Worm (Caenorhabditis elegans) whole organism, late embryonic: ENCODE data around the gene far-8.

ENCODE experiments used
- C08G9.2 ChIP-seq: sonication (generic microtip); optimal IDR thresholded peaks from 2 replicates; lab custom pipeline; 2016; ENCODE audit warnings: mild to moderate bottlenecking, missing genetic modification characterization, moderate library complexity, missing compliant biosample characterization
- C38D4.7 ChIP-seq: fragments of 200-800 bp; sonication (Bioruptor generic); optimal IDR thresholded peaks from 2 replicates; lab custom pipeline; 2018; ENCODE audit warnings: mild to moderate bottlenecking, missing genetic modification characterization, moderate library complexity, missing compliant biosample characterization
- F13H6.1 ChIP-seq: sonication (generic microtip); optimal IDR thresholded peaks from 2 replicates; lab custom pipeline; 2016; ENCODE audit warnings: missing genetic modification characterization, missing compliant biosample characterization
- K02D7.2 ChIP-seq: sonication (generic microtip); optimal IDR thresholded peaks from 2 replicates; lab custom pipeline; 2017; ENCODE audit warnings: mild to moderate bottlenecking, missing genetic modification characterization, missing compliant biosample characterization
- T23F11.4 ChIP-seq: fragments of 200-800 bp; sonication (Bioruptor generic); optimal IDR thresholded peaks from 2 replicates; lab custom pipeline; 2018; ENCODE audit warnings: mild to moderate bottlenecking, missing genetic modification characterization, missing compliant biosample characterization
- Y22D7AL.16 ChIP-seq: sonication (generic microtip); optimal IDR thresholded peaks from 2 replicates; lab custom pipeline; 2016; ENCODE audit warnings: missing genetic modification characterization, missing compliant biosample characterization
- ama-1 ChIP-seq: fragments of 150-350 bp; optimal IDR thresholded peaks from 2 replicates; lab custom pipeline; 2014
- ceh-14 ChIP-seq: sonication (generic microtip); optimal IDR thresholded peaks from 2 replicates; lab custom pipeline; 2016; ENCODE audit warnings: missing genotype, missing genetic modification characterization, missing compliant biosample characterization
- ceh-18 ChIP-seq: sonication (generic microtip); optimal IDR thresholded peaks from 2 replicates; lab custom pipeline; 2016; ENCODE audit warnings: missing genetic modification characterization, missing compliant biosample characterization
- ceh-19 ChIP-seq: fragments of 200-800 bp; sonication (Bioruptor generic); optimal IDR thresholded peaks from 2 replicates; lab custom pipeline; 2018; ENCODE audit warnings: mild to moderate bottlenecking, missing genetic modification characterization, missing compliant biosample characterization
- ceh-24 ChIP-seq: sonication (generic microtip); optimal IDR thresholded peaks from 2 replicates; lab custom pipeline; 2016; ENCODE audit warnings: mild to moderate bottlenecking, missing genetic modification characterization, missing compliant biosample characterization
- ceh-30 ChIP-seq: fragments of 150-350 bp; optimal IDR thresholded peaks from 2 replicates; lab custom pipeline; 2014; ENCODE audit warnings: missing biosample characterization, missing genetic modification characterization
- ceh-34 ChIP-seq: sonication (generic microtip); optimal IDR thresholded peaks from 2 replicates; lab custom pipeline; 2016; ENCODE audit warnings: mild to moderate bottlenecking, missing genetic modification characterization, missing compliant biosample characterization
- ceh-45 ChIP-seq: fragments of 200-800 bp; sonication (Bioruptor generic); IDR thresholded peaks from 2 replicates; pipeline ENCODE4 v1.3.6; 2022; ENCODE audit warnings: missing genetic modification reagents, missing genetic modification characterization, missing compliant biosample characterization
- ceh-48 ChIP-seq: sonication (generic microtip); optimal IDR thresholded peaks from 2 replicates; lab custom pipeline; 2016; ENCODE audit warnings: missing genetic modification characterization, inconsistent platforms, missing compliant biosample characterization
- ceh-9 ChIP-seq: sonication (generic microtip); optimal IDR thresholded peaks from 2 replicates; lab custom pipeline; 2016; ENCODE audit warnings: mild to moderate bottlenecking, missing genetic modification characterization, inconsistent platforms, missing compliant biosample characterization
- che-1 ChIP-seq: sonication (generic microtip); optimal IDR thresholded peaks from 2 replicates; lab custom pipeline; 2016; ENCODE audit warnings: mild to moderate bottlenecking, missing genetic modification characterization, missing compliant biosample characterization
- dmd-4 ChIP-seq: sonication (generic microtip); optimal IDR thresholded peaks from 2 replicates; lab custom pipeline; 2016; ENCODE audit warnings: borderline replicate concordance, missing genetic modification characterization, missing compliant biosample characterization
- dve-1 ChIP-seq: sonication (generic microtip); optimal IDR thresholded peaks from 2 replicates; lab custom pipeline; 2017; ENCODE audit warnings: antibody characterized with exemption, mild to moderate bottlenecking, missing genetic modification characterization, missing compliant biosample characterization
- elt-2 ChIP-seq: sonication (generic microtip); optimal IDR thresholded peaks from 2 replicates; lab custom pipeline; 2016; ENCODE audit warnings: missing genetic modification reagents, missing genetic modification characterization, missing compliant biosample characterization
- ets-4 ChIP-seq: sonication (generic microtip); optimal IDR thresholded peaks from 2 replicates; lab custom pipeline; 2016; ENCODE audit warnings: missing genetic modification characterization, missing compliant biosample characterization
- eyg-1 ChIP-seq: sonication (generic microtip); optimal IDR thresholded peaks from 2 replicates; lab custom pipeline; 2016; ENCODE audit warnings: missing genotype, missing genetic modification characterization, missing compliant biosample characterization
- fkh-10 ChIP-seq: fragments of 150-350 bp; optimal IDR thresholded peaks from 2 replicates; lab custom pipeline; 2014; ENCODE audit warnings: missing biosample characterization, missing genetic modification reagents, missing genetic modification characterization
- gmeb-2 ChIP-seq: sonication (generic microtip); optimal IDR thresholded peaks from 2 replicates; lab custom pipeline; 2016; ENCODE audit warnings: missing genetic modification characterization, inconsistent platforms, missing compliant biosample characterization
- hlh-13 ChIP-seq: fragments of 200-800 bp; sonication (Bioruptor generic); optimal IDR thresholded peaks from 2 replicates; lab custom pipeline; 2018; ENCODE audit warnings: mild to moderate bottlenecking, missing genetic modification characterization, missing compliant biosample characterization
- lin-11 ChIP-seq: fragments of 200-800 bp; sonication (Bioruptor generic); optimal IDR thresholded peaks from 2 replicates; lab custom pipeline; 2018; ENCODE audit warnings: mild to moderate bottlenecking, missing genetic modification characterization, missing compliant biosample characterization
- madf-2 ChIP-seq: sonication (generic microtip); optimal IDR thresholded peaks from 2 replicates; lab custom pipeline; 2017; ENCODE audit warnings: missing genetic modification characterization, missing compliant biosample characterization
- mec-3 ChIP-seq: sonication (generic microtip); optimal IDR thresholded peaks from 2 replicates; lab custom pipeline; 2016; ENCODE audit warnings: borderline replicate concordance, missing genetic modification characterization, missing compliant biosample characterization
- nfya-1 ChIP-seq: sonication (generic microtip); optimal IDR thresholded peaks from 2 replicates; lab custom pipeline; 2017; ENCODE audit warnings: missing genetic modification characterization, mild to moderate bottlenecking, missing compliant biosample characterization, antibody characterized with exemption, moderate library complexity
- nhr-11 ChIP-seq: fragments of 150-350 bp; optimal IDR thresholded peaks from 2 replicates; lab custom pipeline; 2014; ENCODE audit warnings: missing biosample characterization, missing genetic modification characterization
- odd-2 ChIP-seq: sonication (generic microtip); optimal IDR thresholded peaks from 2 replicates; lab custom pipeline; 2017; ENCODE audit warnings: antibody characterized with exemption, mild to moderate bottlenecking, missing genetic modification characterization, missing compliant biosample characterization
- pha-2 ChIP-seq: sonication (generic microtip); optimal IDR thresholded peaks from 2 replicates; lab custom pipeline; 2017; ENCODE audit warnings: mild to moderate bottlenecking, missing genetic modification characterization, missing compliant biosample characterization
- pros-1 ChIP-seq: fragments of 150-350 bp; optimal IDR thresholded peaks from 2 replicates; lab custom pipeline; 2014; ENCODE audit warnings: missing biosample characterization, missing genetic modification reagents, missing genetic modification characterization
- ref-2 ChIP-seq: sonication (generic microtip); optimal IDR thresholded peaks from 2 replicates; lab custom pipeline; 2016; ENCODE audit warnings: missing genetic modification characterization, missing compliant biosample characterization
- sox-4 ChIP-seq: sonication (generic microtip); optimal IDR thresholded peaks from 2 replicates; lab custom pipeline; 2017; ENCODE audit warnings: mild to moderate bottlenecking, missing genetic modification characterization, inconsistent platforms, missing compliant biosample characterization
- syd-9 ChIP-seq: sonication (generic microtip); optimal IDR thresholded peaks from 2 replicates; lab custom pipeline; 2016; ENCODE audit warnings: mild to moderate bottlenecking, missing genetic modification characterization, moderate library complexity, missing compliant biosample characterization
- ttx-3 ChIP-seq: sonication (generic microtip); optimal IDR thresholded peaks from 2 replicates; lab custom pipeline; 2016; ENCODE audit warnings: missing genetic modification reagents, missing genetic modification characterization, missing compliant biosample characterization
- unc-3 ChIP-seq, 2 experiments: fragments of 200-800 bp in 1 of 2; sonication (Bioruptor generic) in 1 of 2; sonication (generic microtip) in 1 of 2; conservative IDR thresholded peaks in 1 of 2; optimal IDR thresholded peaks in 1 of 2; 2 replicates each; pipeline versions ENCODE4 v1.3.6 to Lab custom; 2016 to 2022; ENCODE audit warnings: missing compliant biosample characterization in 2 of 2, missing genetic modification characterization in 2 of 2, missing genetic modification reagents in 1 of 2
- unc-86 ChIP-seq: sonication (generic microtip); optimal IDR thresholded peaks from 2 replicates; lab custom pipeline; 2016; ENCODE audit warnings: missing genetic modification characterization, missing compliant biosample characterization
- ztf-16 ChIP-seq: sonication (generic microtip); optimal IDR thresholded peaks from 2 replicates; lab custom pipeline; 2017; ENCODE audit warnings: missing genetic modification characterization, missing compliant biosample characterization

The far-8 gene

DNA sequence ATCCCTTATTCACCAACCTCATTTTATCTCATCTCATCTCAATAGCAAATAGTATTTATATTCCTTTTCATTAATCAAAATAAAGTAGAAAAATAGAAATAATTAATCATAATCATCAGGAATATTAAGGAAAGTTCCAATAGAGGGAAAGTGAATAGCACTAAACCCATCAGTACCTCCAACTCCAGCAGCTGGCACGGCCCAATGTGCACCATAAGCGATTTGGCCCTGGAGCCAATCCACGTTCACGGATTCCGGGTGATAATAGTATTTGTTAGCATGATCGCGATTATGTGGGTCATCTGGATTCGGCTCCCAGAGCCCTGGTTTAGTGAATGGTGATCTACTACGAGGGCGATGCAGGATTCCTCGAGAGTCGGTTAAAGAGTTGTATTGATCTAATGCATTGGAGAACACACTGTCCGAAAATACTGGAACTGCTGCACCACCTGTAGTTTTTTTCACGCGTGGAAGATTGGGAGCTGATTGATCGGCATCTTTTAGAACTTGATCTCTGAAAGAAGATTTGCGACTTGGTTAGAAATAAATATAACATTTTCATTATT, 6.9 kb upstream of the far-8 start:
- TF ChIP-seq che-1 = peak; percentile 54
- TF ChIP-seq ceh-18 (tag; lab: Kevin White, UChicago) = no peak
- TF ChIP-seq ceh-14 (tag; lab: Kevin White, UChicago) = no peak
- no peak for TF ChIP-seq syd-9 (tag; lab: Kevin White, UChicago)
- TF ChIP-seq ref-2 (tag; lab: Kevin White, UChicago) = peak; percentile 38
- peak; percentile 32 for TF ChIP-seq ceh-19 (GFP tag; lab: Kevin White, UChicago)
- peak; percentile 28 for TF ChIP-seq fkh-10
- peak; percentile 34 for TF ChIP-seq C08G9.2 (tag; lab: Kevin White, UChicago)
- TF ChIP-seq elt-2 = peak; percentile 9
- peak; percentile 95 for TF ChIP-seq ama-1 (lab: Kevin White, UChicago)
- TF ChIP-seq ceh-45 (GFP tag; lab: Robert Waterston, UW) = peak; percentile 70
- TF ChIP-seq pha-2 = peak; percentile 77
- peak; percentile 70 for TF ChIP-seq sox-4 (tag; lab: Kevin White, UChicago)
- peak; percentile 81 for TF ChIP-seq T23F11.4 (GFP tag; lab: Kevin White, UChicago)
- TF ChIP-seq Y22D7AL.16 (tag; lab: Kevin White, UChicago) = peak; percentile 50
- peak; percentile 22 for TF ChIP-seq ceh-9 (tag; lab: Kevin White, UChicago)
- peak; percentile 57 for TF ChIP-seq lin-11 (tag; lab: Kevin White, UChicago)
- TF ChIP-seq ttx-3 (tag; lab: Kevin White, UChicago) = no peak
- TF ChIP-seq dve-1 = peak; percentile 43
- peak; percentile 52 for TF ChIP-seq K02D7.2 (tag; lab: Kevin White, UChicago)
- TF ChIP-seq eyg-1 (tag; lab: Kevin White, UChicago) = no peak
- TF ChIP-seq F13H6.1 (tag; lab: Kevin White, UChicago) = peak; percentile 13
- TF ChIP-seq unc-3 (GFP tag; conservative IDR thresholded peaks at IDR 0.05; lab: Robert Waterston, UW) = peak; percentile 26; the same call in 1 of the 2 replicates
- TF ChIP-seq unc-3 (tag; optimal IDR thresholded peaks at IDR 0.05; lab: Kevin White, UChicago) = no peak
- peak; percentile 73 for TF ChIP-seq gmeb-2
- peak; percentile 35 for TF ChIP-seq ztf-16 (tag; lab: Kevin White, UChicago)
- peak; percentile 49 for TF ChIP-seq nhr-11 (tag; lab: Kevin White, UChicago)
- TF ChIP-seq ceh-48 (tag; lab: Kevin White, UChicago) = peak; percentile 26
- TF ChIP-seq mec-3 (tag; lab: Kevin White, UChicago) = no peak
- peak; percentile 30 for TF ChIP-seq ceh-24 (tag; lab: Kevin White, UChicago)
- peak; percentile 61 for TF ChIP-seq C38D4.7 (GFP tag; lab: Kevin White, UChicago)
- no peak for TF ChIP-seq dmd-4 (tag; lab: Kevin White, UChicago)
- peak; percentile 67 for TF ChIP-seq nfya-1
- peak; percentile 91 for TF ChIP-seq madf-2 (tag; lab: Kevin White, UChicago)
- TF ChIP-seq, all 69 proteins: peak for 26

DNA sequence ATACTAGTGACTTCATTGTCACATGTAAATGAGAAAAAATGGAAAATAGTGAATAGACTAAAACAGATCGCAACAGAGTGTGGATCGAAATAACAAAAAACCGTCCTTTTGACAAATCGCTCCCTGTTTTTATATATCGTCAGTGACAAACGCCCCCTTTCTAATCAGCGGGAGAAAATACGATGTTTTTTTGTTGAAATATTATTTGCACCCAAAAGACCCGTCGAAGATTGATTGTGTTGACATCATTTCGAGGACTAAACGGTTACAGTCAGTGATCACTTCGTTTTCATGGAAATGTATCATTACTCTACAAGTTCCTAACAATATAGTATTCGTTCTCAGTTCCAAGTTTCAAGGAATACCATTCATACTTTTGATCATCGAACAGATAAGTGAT, 3.2 kb upstream of the far-8 start, which contains the start of gene dos-3:
Gene dos-3, minus strand, starts transcription at position 101 of the 400 bp plus-strand sequence.
- TF ChIP-seq ceh-34 (tag; lab: Kevin White, UChicago) (no peak), ceh-30 (no peak), unc-86 (tag; lab: Kevin White, UChicago) (no peak), ets-4 (no peak), T23F11.4 (GFP tag; lab: Kevin White, UChicago) (no peak), odd-2 (tag; lab: Kevin White, UChicago) (no peak), dmd-4 (tag; lab: Kevin White, UChicago) (no peak), fkh-10 (no peak), ceh-45 (GFP tag; lab: Robert Waterston, UW) (no peak), sox-4 (tag; lab: Kevin White, UChicago) (no peak), hlh-13 (GFP tag; lab: Kevin White, UChicago) (no peak), pros-1 (tag; lab: Kevin White, UChicago) (no peak), eyg-1 (tag; lab: Kevin White, UChicago) (no peak), ttx-3 (tag; lab: Kevin White, UChicago) (no peak), ama-1 (lab: Kevin White, UChicago) (no peak)
